Worm (Caenorhabditis elegans): ENCODE measurements around the gene fkh-9.

DNA sequence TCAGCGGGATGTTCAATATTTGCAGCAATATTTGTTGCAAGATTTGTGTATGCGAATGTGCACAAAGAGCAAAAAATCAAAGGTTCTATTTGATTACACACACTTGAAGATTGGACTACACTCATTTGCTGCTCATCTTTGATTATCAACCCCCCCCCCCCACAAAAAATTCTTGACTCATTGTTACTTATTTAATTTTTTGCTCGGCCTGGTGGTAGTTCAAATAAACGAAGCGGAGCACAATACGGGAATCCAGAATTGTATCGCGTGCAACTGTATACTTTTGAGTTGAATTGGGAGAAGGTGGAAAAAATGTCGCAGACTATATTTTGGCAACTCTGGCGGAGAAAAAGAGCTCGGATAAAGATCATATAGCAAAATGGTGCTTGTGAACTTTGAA is 31.1 kb downstream of the fkh-9 start, which contains the start of gene F35A5.5:
- TF ChIP-seq snpc-4 (tag; optimal IDR thresholded peaks at IDR 0.05) (no peak), unc-62 (GFP tag; optimal IDR thresholded peaks at IDR 0.05) (no peak), egl-27 (tag; optimal IDR thresholded peaks at IDR 0.05) (no peak), aly-2 (tag; optimal IDR thresholded peaks at IDR 0.05) (no peak), ztf-11 (tag; optimal IDR thresholded peaks at IDR 0.05) (no peak), fos-1 (tag; optimal IDR thresholded peaks at IDR 0.05) (no peak), tbx-2 (tag; optimal IDR thresholded peaks at IDR 0.05) (no peak), ceh-82 (tag; optimal IDR thresholded peaks at IDR 0.05) (no peak), jun-1 (tag; optimal IDR thresholded peaks at IDR 0.05) (no peak), ztf-4 (tag; optimal IDR thresholded peaks at IDR 0.05) (no peak), unc-39 (tag; optimal IDR thresholded peaks at IDR 0.05) (no peak), mdl-1 (tag; optimal IDR thresholded peaks at IDR 0.05) (no peak), elt-1 (tag; optimal IDR thresholded peaks at IDR 0.05) (no peak), nhr-28 (tag; optimal IDR thresholded peaks at IDR 0.05) (no peak)

Data from whole organism, L3 larva.